Worm (Caenorhabditis elegans): Measurements from ENCODE around the gene arrd-28.
A peak's percentile ranks its signal among the peaks of the same experiment; 100 is the strongest.

arrd-28 gene

ce11 chrX:10218779-10219178 is 35.0 kb downstream of the arrd-28 start, which contains the start of gene F44A6.5:
F44A6.5 (minus strand) TSS chrX:10218929.
- TF ChIP-seq F37B4.10 (GFP tag; IDR thresholded peaks at IDR 0.05) (no peak), ama-1 (optimal IDR thresholded peaks at IDR 0.05) (no peak), ama-1 (GFP tag; optimal IDR thresholded peaks at IDR 0.05) (no peak), F33H1.4 (GFP tag; IDR thresholded peaks at IDR 0.05) (no peak), C06A6.2 (GFP tag; conservative IDR thresholded peaks at IDR 0.05) (no peak), cebp-1 (GFP tag; IDR thresholded peaks at IDR 0.05) (no peak), cebp-1 (tag; optimal IDR thresholded peaks at IDR 0.05) (peak; percentile 4), rpc-1 (optimal IDR thresholded peaks at IDR 0.05) (no peak), rpc-1 (tag; optimal IDR thresholded peaks at IDR 0.05) (no peak), Y53F4B.3 (GFP tag; IDR thresholded peaks at IDR 0.05) (no peak), lin-40 (tag; optimal IDR thresholded peaks at IDR 0.05) (peak; percentile 42), attf-3 (GFP tag; conservative IDR thresholded peaks at IDR 0.05) (no peak), nhr-80 (tag; optimal IDR thresholded peaks at IDR 0.05) (peak; percentile 53), egrh-3 (GFP tag; IDR thresholded peaks at IDR 0.05) (no peak), ceh-91 (GFP tag; IDR thresholded peaks at IDR 0.05) (no peak), efl-1 (GFP tag; optimal IDR thresholded peaks at IDR 0.05) (no peak), ztf-26 (tag; optimal IDR thresholded peaks at IDR 0.05) (peak; percentile 19), nfya-1 (tag; optimal IDR thresholded peaks at IDR 0.05; ENCODE audit: borderline replicate concordance, insufficient read depth) (no peak), F23B12.7 (tag; optimal IDR thresholded peaks at IDR 0.05; ENCODE audit: insufficient read depth) (peak; percentile 2), B0035.1 (tag; optimal IDR thresholded peaks at IDR 0.05) (no peak), B0336.3 (GFP tag; IDR thresholded peaks at IDR 0.05) (no peak), tbp1 (GFP tag; optimal IDR thresholded peaks at IDR 0.05) (peak; percentile 2)

DNA sequence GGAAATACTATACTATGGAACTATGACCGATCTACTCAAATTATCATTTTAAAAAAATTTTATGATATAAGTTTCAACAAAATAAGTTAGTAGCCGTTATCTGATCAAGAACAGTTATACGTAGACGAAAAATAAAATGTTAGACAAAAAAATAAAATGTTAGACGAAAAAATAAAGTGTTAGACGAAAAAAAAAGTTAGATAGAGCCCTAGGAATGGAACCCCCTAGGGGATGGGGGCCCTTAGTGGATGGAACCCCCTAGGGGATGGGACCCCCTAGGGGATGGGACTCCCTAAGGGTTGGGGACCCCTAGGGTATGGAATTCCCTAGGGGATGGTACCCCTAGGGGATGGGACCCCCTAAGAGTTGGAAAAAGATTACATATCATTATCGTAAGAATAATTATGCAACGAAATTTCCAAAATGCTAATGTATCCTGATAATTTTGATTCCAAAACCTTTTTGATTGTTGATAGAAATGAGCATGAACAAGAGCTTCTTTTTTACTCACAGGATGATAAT is 35.5 kb downstream of the arrd-28 start:
- no peak for TF ChIP-seq K11D2.4 (GFP tag; IDR thresholded peaks at IDR 0.05)
- no peak for TF ChIP-seq mes-4 (tag; optimal IDR thresholded peaks at IDR 0.05)
- no peak for TF ChIP-seq unc-130 (GFP tag; optimal IDR thresholded peaks at IDR 0.05)
- 0 out of 2 replicates have a peak, but pooled peaks have one; percentile 21 for TF ChIP-seq Y53G8AR.9 (GFP tag; conservative IDR thresholded peaks at IDR 0.05)
- TF ChIP-seq let-526 (GFP tag; IDR thresholded peaks at IDR 0.05) = 0 out of 2 replicates have a peak, but pooled peaks have one; percentile 27
- 0 out of 2 replicates have a peak, but pooled peaks have one; percentile 15 for TF ChIP-seq dox-1 (GFP tag; IDR thresholded peaks at IDR 0.05)
- 0 out of 2 replicates have a peak, but pooled peaks have one; percentile 90 for TF ChIP-seq F37B4.10 (GFP tag; IDR thresholded peaks at IDR 0.05)
- TF ChIP-seq Y56A3A.18 (GFP tag; IDR thresholded peaks at IDR 0.05) = no peak

- TF ChIP-seq ztf-6 (GFP tag; IDR thresholded peaks at IDR 0.05) (no peak), somi-1 (GFP tag; optimal IDR thresholded peaks at IDR 0.05) (no peak), madf-6 (GFP tag; IDR thresholded peaks at IDR 0.05) (no peak), dpl-1 (GFP tag; optimal IDR thresholded peaks at IDR 0.05) (no peak), nfyb-1 (GFP tag; IDR thresholded peaks at IDR 0.05) (no peak), ztf-22 (GFP tag; optimal IDR thresholded peaks at IDR 0.05) (no peak), athp-1 (tag; optimal IDR thresholded peaks at IDR 0.05) (no peak)
These were observed 42.0 kb downstream of the arrd-28 start for ce11 chrX:10225845-10226244.

ce11 chrX:10227217-10227616 is 43.4 kb downstream of the arrd-28 start:
- TF ChIP-seq T07F8.4 (tag; optimal IDR thresholded peaks at IDR 0.05) (no peak), egrh-3 (GFP tag; IDR thresholded peaks at IDR 0.05) (no peak), cebp-1 (GFP tag; IDR thresholded peaks at IDR 0.05) (no peak), cebp-1 (tag; optimal IDR thresholded peaks at IDR 0.05) (no peak), him-1 (tag; optimal IDR thresholded peaks at IDR 0.05) (no peak), ztf-26 (tag; optimal IDR thresholded peaks at IDR 0.05) (no peak), ceh-40 (GFP tag; IDR thresholded peaks at IDR 0.05) (no peak), snpc-4 (GFP tag; optimal IDR thresholded peaks at IDR 0.05) (no peak), snpc-4 (tag; optimal IDR thresholded peaks at IDR 0.05) (no peak), hrde-1 (tag; optimal IDR thresholded peaks at IDR 0.05; ENCODE audit: borderline replicate concordance) (no peak), die-1 (tag; optimal IDR thresholded peaks at IDR 0.05) (no peak), attf-3 (GFP tag; conservative IDR thresholded peaks at IDR 0.05) (no peak), B0035.1 (tag; optimal IDR thresholded peaks at IDR 0.05) (no peak), chd-7 (tag; optimal IDR thresholded peaks at IDR 0.05) (no peak), nfya-2 (GFP tag; IDR thresholded peaks at IDR 0.05) (no peak), F52B5.7 (tag; optimal IDR thresholded peaks at IDR 0.05) (no peak), bed-2 (GFP tag; IDR thresholded peaks at IDR 0.05) (no peak)
